Worm (Caenorhabditis elegans): ENCODE results near the gene ttr-38.

The ttr-38 gene

ce11 chrX:9268373-9268772, 45.9 kb downstream of the ttr-38 start:
- TF ChIP-seq lin-35 (GFP tag; optimal IDR thresholded peaks at IDR 0.05) (no peak), F23B12.7 (tag; optimal IDR thresholded peaks at IDR 0.05; ENCODE audit: insufficient read depth) (no peak), egl-44 (GFP tag; IDR thresholded peaks at IDR 0.05) (no peak), bed-2 (GFP tag; IDR thresholded peaks at IDR 0.05) (no peak), unc-62 (GFP tag; optimal IDR thresholded peaks at IDR 0.05) (no peak), B0261.1 (tag; optimal IDR thresholded peaks at IDR 0.05) (no peak), cebp-1 (GFP tag; IDR thresholded peaks at IDR 0.05) (no peak), cebp-1 (tag; optimal IDR thresholded peaks at IDR 0.05) (peak; percentile 9), ccch-3 (GFP tag; optimal IDR thresholded peaks at IDR 0.05) (no peak), hmg-1.2 (GFP tag; IDR thresholded peaks at IDR 0.05) (0 out of 2 replicates have a peak, but pooled peaks have one; percentile 10), attf-6 (GFP tag; IDR thresholded peaks at IDR 0.05) (no peak), ceh-91 (GFP tag; IDR thresholded peaks at IDR 0.05) (no peak), Y95B8A.8 (GFP tag; IDR thresholded peaks at IDR 0.05) (no peak), Y53G8AR.9 (GFP tag; conservative IDR thresholded peaks at IDR 0.05) (0 out of 2 replicates have a peak, but pooled peaks have one; percentile 38), repo-1 (tag; optimal IDR thresholded peaks at IDR 0.05) (no peak), F57C9.4 (tag; optimal IDR thresholded peaks at IDR 0.05) (no peak), mel-28 (tag; optimal IDR thresholded peaks at IDR 0.05; ENCODE audit: borderline replicate concordance) (no peak), unc-130 (GFP tag; optimal IDR thresholded peaks at IDR 0.05) (no peak), sea-2 (GFP tag; IDR thresholded peaks at IDR 0.05) (no peak), mes-4 (tag; optimal IDR thresholded peaks at IDR 0.05) (no peak), lin-26 (GFP tag; IDR thresholded peaks at IDR 0.05) (no peak), Y56A3A.18 (GFP tag; IDR thresholded peaks at IDR 0.05) (peak; percentile 55; the same call in 1 of the 2 replicates), Y53F4B.3 (GFP tag; IDR thresholded peaks at IDR 0.05) (no peak), nfya-2 (GFP tag; IDR thresholded peaks at IDR 0.05) (no peak), ceh-58 (GFP tag; IDR thresholded peaks at IDR 0.05) (no peak), ets-4 (GFP tag; optimal IDR thresholded peaks at IDR 0.05) (no peak), rec-8 (tag; optimal IDR thresholded peaks at IDR 0.05) (no peak), nhr-90 (tag; optimal IDR thresholded peaks at IDR 0.05) (no peak), lag-1 (GFP tag; IDR thresholded peaks at IDR 0.05) (no peak), cebp-2 (GFP tag; IDR thresholded peaks at IDR 0.05) (0 out of 2 replicates have a peak, but pooled peaks have one; percentile 39), nhr-80 (tag; optimal IDR thresholded peaks at IDR 0.05) (no peak), efl-1 (GFP tag; optimal IDR thresholded peaks at IDR 0.05) (no peak), ztf-3 (GFP tag; optimal IDR thresholded peaks at IDR 0.05) (no peak), ztf-22 (GFP tag; optimal IDR thresholded peaks at IDR 0.05) (no peak), C17E4.6 (GFP tag; IDR thresholded peaks at IDR 0.05) (no peak), Y79H2A.3 (GFP tag; conservative IDR thresholded peaks at IDR 0.05) (no peak), ztf-25 (GFP tag; IDR thresholded peaks at IDR 0.05) (no peak), F37B4.10 (GFP tag; IDR thresholded peaks at IDR 0.05) (no peak), D2030.7 (GFP tag; IDR thresholded peaks at IDR 0.05) (no peak)

ce11 chrX:9266512-9266911, 47.8 kb downstream of the ttr-38 start:
- no peak for TF ChIP-seq ztf-22 (GFP tag; optimal IDR thresholded peaks at IDR 0.05)
- TF ChIP-seq B0035.1 (tag; optimal IDR thresholded peaks at IDR 0.05), result no peak
- no peak for TF ChIP-seq hrde-1 (tag; optimal IDR thresholded peaks at IDR 0.05; ENCODE audit: borderline replicate concordance)
- peak; percentile 14; the same call in 1 of the 2 replicates for TF ChIP-seq hmg-1.2 (GFP tag; IDR thresholded peaks at IDR 0.05)
- TF ChIP-seq lin-40 (tag; optimal IDR thresholded peaks at IDR 0.05), result no peak
- TF ChIP-seq zfh-2 (GFP tag; conservative IDR thresholded peaks at IDR 0.05), result no peak
- TF ChIP-seq ceh-91 (GFP tag; IDR thresholded peaks at IDR 0.05), result no peak
- TF ChIP-seq madf-3 (GFP tag; IDR thresholded peaks at IDR 0.05), result no peak
- peak; percentile 46; the same call in 1 of the 2 replicates for TF ChIP-seq dox-1 (GFP tag; IDR thresholded peaks at IDR 0.05)
- TF ChIP-seq lin-54 (GFP tag; optimal IDR thresholded peaks at IDR 0.05), result no peak
- no peak for TF ChIP-seq mel-28 (tag; optimal IDR thresholded peaks at IDR 0.05; ENCODE audit: borderline replicate concordance)
- TF ChIP-seq mes-4 (tag; optimal IDR thresholded peaks at IDR 0.05), result no peak
- peak; percentile 76 for TF ChIP-seq nhr-80 (tag; optimal IDR thresholded peaks at IDR 0.05)
- no peak for TF ChIP-seq ztf-25 (GFP tag; IDR thresholded peaks at IDR 0.05)
- no peak for TF ChIP-seq ets-4 (GFP tag; optimal IDR thresholded peaks at IDR 0.05)
- no peak for TF ChIP-seq him-1 (tag; optimal IDR thresholded peaks at IDR 0.05)
- TF ChIP-seq ceh-58 (GFP tag; IDR thresholded peaks at IDR 0.05), result no peak
- TF ChIP-seq nfya-1 (tag; optimal IDR thresholded peaks at IDR 0.05; ENCODE audit: borderline replicate concordance, insufficient read depth), result no peak
- no peak for TF ChIP-seq F57C9.4 (tag; optimal IDR thresholded peaks at IDR 0.05)
- TF ChIP-seq unc-62 (GFP tag; optimal IDR thresholded peaks at IDR 0.05), result no peak

Measured in whole organism, young adult.